Worm (Caenorhabditis elegans) whole organism, young adult: Measurements from ENCODE around the gene B0001.3.
"Not testable (repeated sequence)": the region's sequence is repeated elsewhere in the genome, so short reads cannot be mapped to it uniquely, and the experiment has no call there.

Source experiments
- F37B4.10 ChIP-seq: fragments of 200-800 bp; sonication (Bioruptor generic); IDR thresholded peaks from 2 replicates; pipeline ENCODE4 v1.3.6; 2022; ENCODE audit warnings: missing genetic modification characterization, missing compliant biosample characterization
- aptf-2 ChIP-seq: fragments of 200-800 bp; sonication (Bioruptor generic); conservative IDR thresholded peaks from 2 replicates; pipeline ENCODE4 v1.3.6; 2022; ENCODE audit warnings: missing genetic modification reagents, missing genetic modification characterization, missing compliant biosample characterization

ce11 chrIV:12155819-12156218, 10.3 kb upstream of the B0001.3 start:
- TF ChIP-seq aptf-2 (GFP tag; lab: Robert Waterston, UW); F37B4.10: not testable (repeated sequence)
